Fruit fly (Drosophila melanogaster) whole organism, embryonic: Measurements from ENCODE around the gene Zir.

Experiments used
- ATbp ChIP-seq: fragments of 200-800 bp; sonication (Bioruptor generic); optimal IDR thresholded peaks from 2 replicates; lab custom pipeline; 2017; ENCODE audit warnings: missing biosample characterization, mild to moderate bottlenecking, missing genetic modification characterization, missing genetic modification reagents
- Ada2b ChIP-seq: fragments of 200-800 bp; sonication (Bioruptor generic); IDR thresholded peaks from 2 replicates; pipeline ENCODE4 v1.3.6; 2022; ENCODE audit warnings: missing biosample characterization, missing genetic modification characterization
- Atf3 ChIP-seq: fragments of 200-800 bp; sonication (Bioruptor generic); optimal IDR thresholded peaks from 3 replicates; lab custom pipeline; 2016; ENCODE audit warnings: missing biosample characterization, missing genetic modification characterization
- Awh ChIP-seq: fragments of 200-800 bp; sonication (Bioruptor generic); IDR thresholded peaks from 2 replicates; pipeline ENCODE4, ENCODE4 v1.3.6; 2022; ENCODE audit warnings: missing biosample characterization, missing genetic modification characterization
- CG11723 ChIP-seq: fragments of 200-800 bp; sonication (Bioruptor generic); optimal IDR thresholded peaks from 2 replicates; lab custom pipeline; 2017; ENCODE audit warnings: missing biosample characterization, mild to moderate bottlenecking, missing genetic modification characterization
- CG12391 ChIP-seq: fragments of 200-800 bp; sonication (Bioruptor generic); optimal IDR thresholded peaks from 3 replicates; lab custom pipeline; 2018; ENCODE audit warnings: missing biosample characterization, mild to moderate bottlenecking, missing genetic modification characterization, moderate library complexity
- CG15269 ChIP-seq: fragments of 200-800 bp; sonication (Bioruptor generic); optimal IDR thresholded peaks from 2 replicates; lab custom pipeline; 2018; ENCODE audit warnings: missing biosample characterization, mild to moderate bottlenecking, missing genetic modification characterization, moderate library complexity
- CG18476 ChIP-seq: fragments of 200-800 bp; sonication (Bioruptor generic); optimal IDR thresholded peaks from 2 replicates; lab custom pipeline; 2016; ENCODE audit warnings: missing biosample characterization, mild to moderate bottlenecking, missing genetic modification characterization
- CG18599 ChIP-seq: fragments of 200-800 bp; sonication (Bioruptor generic); optimal IDR thresholded peaks from 3 replicates; lab custom pipeline; 2017; ENCODE audit warnings: missing biosample characterization, missing genetic modification characterization, mild to moderate bottlenecking, moderate library complexity, missing genetic modification reagents
- CG2889 ChIP-seq: fragments of 200-800 bp; sonication (Bioruptor generic); IDR thresholded peaks from 3 replicates; pipeline ENCODE4 v1.3.6; 2022; ENCODE audit warnings: missing biosample characterization, missing genetic modification characterization
- CG3995 ChIP-seq: fragments of 200-800 bp; sonication (Bioruptor generic); optimal IDR thresholded peaks from 3 replicates; lab custom pipeline; 2016; ENCODE audit warnings: missing biosample characterization, missing genetic modification characterization
- CG4424 ChIP-seq: fragments of 200-800 bp; sonication (Bioruptor generic); optimal IDR thresholded peaks from 3 replicates; lab custom pipeline; 2016; ENCODE audit warnings: missing biosample characterization, missing genetic modification characterization
- CG6254 ChIP-seq: fragments of 200-800 bp; sonication (Bioruptor generic); optimal IDR thresholded peaks from 3 replicates; lab custom pipeline; 2017; ENCODE audit warnings: mild to moderate bottlenecking, missing biosample characterization, missing genetic modification reagents, missing genetic modification characterization
- CG6272 ChIP-seq: fragments of 200-800 bp; sonication (Bioruptor generic); IDR thresholded peaks from 2 replicates; pipeline ENCODE4 v1.3.6; 2022; ENCODE audit warnings: missing biosample characterization, missing genetic modification characterization
- CG6765 ChIP-seq: fragments of 200-800 bp; sonication (Bioruptor generic); optimal IDR thresholded peaks from 3 replicates; lab custom pipeline; 2017; ENCODE audit warnings: missing biosample characterization, mild to moderate bottlenecking, missing genetic modification characterization
- CG6854 ChIP-seq: fragments of 200-800 bp; sonication (Bioruptor generic); optimal IDR thresholded peaks from 3 replicates; lab custom pipeline; 2017; ENCODE audit warnings: missing biosample characterization, mild to moderate bottlenecking, missing genetic modification characterization
- CG8359 ChIP-seq: fragments of 200-800 bp; sonication (Bioruptor generic); optimal IDR thresholded peaks from 2 replicates; lab custom pipeline; 2017; ENCODE audit warnings: missing biosample characterization, mild to moderate bottlenecking, missing genetic modification characterization, borderline replicate concordance
- CG8765 ChIP-seq: fragments of 200-800 bp; sonication (Bioruptor generic); IDR thresholded peaks from 2 replicates; pipeline ENCODE4 v1.3.6; 2022; ENCODE audit warnings: missing biosample characterization, missing genetic modification characterization
- CG8944 ChIP-seq: fragments of 200-800 bp; sonication (Bioruptor generic); optimal IDR thresholded peaks from 3 replicates; lab custom pipeline; 2016; ENCODE audit warnings: missing biosample characterization, missing genetic modification characterization
- CG9609 ChIP-seq: fragments of 200-800 bp; sonication (Bioruptor generic); optimal IDR thresholded peaks from 3 replicates; lab custom pipeline; 2016; ENCODE audit warnings: missing biosample characterization, missing genetic modification characterization
- D ChIP-seq, 2 experiments: fragments of 200-800 bp in 1 of 2; fragments of >200 bp in 1 of 2; sonication (Bioruptor generic) in 1 of 2; optimal IDR thresholded peaks; 2 replicates in 1 of 2; 3 replicates in 1 of 2; lab custom pipeline; 2017; ENCODE audit warnings: mild to moderate bottlenecking in 1 of 2, missing biosample characterization in 1 of 2, missing genetic modification characterization in 1 of 2, missing genetic modification reagents in 1 of 2
- Dad ChIP-seq: fragments of 200-800 bp; sonication (Bioruptor generic); optimal IDR thresholded peaks from 3 replicates; lab custom pipeline; 2016; ENCODE audit warnings: missing biosample characterization, missing genetic modification characterization
- Deaf1 ChIP-seq: fragments of 200-800 bp; optimal IDR thresholded peaks from 3 replicates; lab custom pipeline; 2019; ENCODE audit warnings: missing biosample characterization, mild to moderate bottlenecking, missing genetic modification characterization, moderate library complexity
- Doc2 ChIP-seq: fragments of 200-800 bp; sonication (Bioruptor generic); IDR thresholded peaks from 2 replicates; pipeline ENCODE4 v1.3.6; 2022; ENCODE audit warnings: missing biosample characterization, missing genetic modification characterization
- Fer1 ChIP-seq: fragments of 200-800 bp; sonication (Bioruptor generic); optimal IDR thresholded peaks from 2 replicates; lab custom pipeline; 2017; ENCODE audit warnings: missing biosample characterization, mild to moderate bottlenecking, missing genetic modification characterization
- Gsc ChIP-seq: fragments of 200-800 bp; sonication (Bioruptor generic); IDR thresholded peaks from 2 replicates; pipeline ENCODE4 v1.3.6; 2022; ENCODE audit warnings: missing biosample characterization, missing genetic modification characterization
- Hsf ChIP-seq: fragments of 200-800 bp; sonication (Bioruptor generic); optimal IDR thresholded peaks from 3 replicates; lab custom pipeline; 2016; ENCODE audit warnings: missing biosample characterization, missing genetic modification characterization
- Lim3 ChIP-seq: fragments of 200-800 bp; sonication (Bioruptor generic); IDR thresholded peaks from 2 replicates; pipeline ENCODE4 v1.3.6; 2022; ENCODE audit warnings: missing biosample characterization, missing genetic modification characterization
- Max ChIP-seq: fragments of 200-800 bp; sonication (Bioruptor generic); optimal IDR thresholded peaks from 2 replicates; lab custom pipeline; 2016; ENCODE audit warnings: missing biosample characterization, mild to moderate bottlenecking, missing genetic modification characterization
- Meics ChIP-seq: fragments of 200-800 bp; sonication (Bioruptor generic); optimal IDR thresholded peaks from 2 replicates; lab custom pipeline; 2017; ENCODE audit warnings: missing biosample characterization, mild to moderate bottlenecking, missing genetic modification characterization
- NK7.1 ChIP-seq: fragments of 200-800 bp; sonication (Bioruptor generic); optimal IDR thresholded peaks from 3 replicates; lab custom pipeline; 2016; ENCODE audit warnings: missing biosample characterization, missing genetic modification characterization
- Tbp ChIP-seq: fragments of >200 bp; optimal IDR thresholded peaks from 2 replicates; lab custom pipeline; 2018; ENCODE audit warnings: missing biosample characterization, missing genetic modification characterization
- ems ChIP-seq: fragments of 200-800 bp; sonication (Bioruptor generic); optimal IDR thresholded peaks from 3 replicates; lab custom pipeline; 2016; ENCODE audit warnings: missing biosample characterization, missing genetic modification characterization
- fd64A ChIP-seq: fragments of 200-800 bp; sonication (Bioruptor generic); optimal IDR thresholded peaks from 3 replicates; lab custom pipeline; 2018; ENCODE audit warnings: missing biosample characterization, mild to moderate bottlenecking, missing genetic modification characterization
- fu2 ChIP-seq: fragments of 200-800 bp; sonication (Bioruptor generic); optimal IDR thresholded peaks from 2 replicates; lab custom pipeline; 2016; ENCODE audit warnings: missing biosample characterization, missing genetic modification characterization
- gcm ChIP-seq: fragments of 200-800 bp; sonication (Bioruptor generic); optimal IDR thresholded peaks from 2 replicates; lab custom pipeline; 2019; ENCODE audit warnings: missing biosample characterization, mild to moderate bottlenecking, missing genetic modification characterization, moderate library complexity
- gsb-n ChIP-seq: fragments of 200-800 bp; sonication (Bioruptor generic); optimal IDR thresholded peaks from 3 replicates; lab custom pipeline; 2018; ENCODE audit warnings: missing biosample characterization, mild to moderate bottlenecking, missing genetic modification characterization
- hkb ChIP-seq, 2 experiments: fragments of 200-800 bp in 1 of 2; fragments of >200 bp in 1 of 2; sonication (Bioruptor generic) in 1 of 2; IDR thresholded peaks in 1 of 2; optimal IDR thresholded peaks in 1 of 2; 2 replicates each; pipeline versions ENCODE4 v1.3.6 to Lab custom; 2017 to 2022; ENCODE audit warnings: missing biosample characterization in 1 of 2, missing genetic modification characterization in 1 of 2
- lab ChIP-seq: fragments of 200-800 bp; sonication (Bioruptor generic); optimal IDR thresholded peaks from 3 replicates; lab custom pipeline; 2017; ENCODE audit warnings: missing biosample characterization, missing genetic modification characterization, mild to moderate bottlenecking, moderate library complexity, missing genetic modification reagents
- nerfin-1 ChIP-seq: fragments of 200-800 bp; sonication (Bioruptor generic); optimal IDR thresholded peaks from 3 replicates; lab custom pipeline; 2019; ENCODE audit warnings: missing biosample characterization, mild to moderate bottlenecking, missing genetic modification characterization, moderate library complexity
- oc ChIP-seq: fragments of 200-800 bp; sonication (Bioruptor generic); optimal IDR thresholded peaks from 2 replicates; lab custom pipeline; 2018; ENCODE audit warnings: missing biosample characterization, mild to moderate bottlenecking, missing genetic modification characterization, moderate library complexity
- org-1 ChIP-seq: fragments of 200-800 bp; sonication (Bioruptor generic); optimal IDR thresholded peaks from 2 replicates; lab custom pipeline; 2017; ENCODE audit warnings: missing biosample characterization, missing genetic modification characterization
- pho ChIP-seq: fragments of 200-800 bp; sonication (Bioruptor generic); optimal IDR thresholded peaks from 2 replicates; lab custom pipeline; 2016; ENCODE audit warnings: missing biosample characterization, missing genetic modification characterization
- pzg ChIP-seq: fragments of 200-800 bp; sonication (Bioruptor generic); optimal IDR thresholded peaks from 3 replicates; lab custom pipeline; 2018; ENCODE audit warnings: missing biosample characterization, mild to moderate bottlenecking, missing genetic modification characterization, moderate library complexity
- sc ChIP-seq, 3 experiments: fragments of >200 bp in 2 of 3; fragments of 200-800 bp in 1 of 3; sonication (Bioruptor generic) in 1 of 3; optimal IDR thresholded peaks; 2 replicates in 2 of 3; 3 replicates in 1 of 3; lab custom pipeline; 2017; ENCODE audit warnings: mild to moderate bottlenecking in 1 of 3, missing biosample characterization in 1 of 3, missing genetic modification characterization in 1 of 3, missing genetic modification reagents in 1 of 3
- sob ChIP-seq: fragments of 200-800 bp; sonication (Bioruptor generic); IDR thresholded peaks from 2 replicates; pipeline ENCODE4 v1.3.6; 2022; ENCODE audit warnings: missing biosample characterization, missing genetic modification characterization
- tap ChIP-seq: fragments of 200-800 bp; optimal IDR thresholded peaks from 3 replicates; lab custom pipeline; 2019; ENCODE audit warnings: missing biosample characterization, mild to moderate bottlenecking, missing genetic modification characterization, moderate library complexity
- wdn ChIP-seq: fragments of 200-800 bp; sonication (Bioruptor generic); IDR thresholded peaks from 2 replicates; pipeline ENCODE4 v1.3.6; 2022; ENCODE audit warnings: missing biosample characterization, missing genetic modification characterization
- zfh2 ChIP-seq: fragments of 200-800 bp; sonication (Bioruptor generic); optimal IDR thresholded peaks from 2 replicates; lab custom pipeline; 2016; ENCODE audit warnings: missing biosample characterization, missing genetic modification characterization

Zir gene

DNA sequence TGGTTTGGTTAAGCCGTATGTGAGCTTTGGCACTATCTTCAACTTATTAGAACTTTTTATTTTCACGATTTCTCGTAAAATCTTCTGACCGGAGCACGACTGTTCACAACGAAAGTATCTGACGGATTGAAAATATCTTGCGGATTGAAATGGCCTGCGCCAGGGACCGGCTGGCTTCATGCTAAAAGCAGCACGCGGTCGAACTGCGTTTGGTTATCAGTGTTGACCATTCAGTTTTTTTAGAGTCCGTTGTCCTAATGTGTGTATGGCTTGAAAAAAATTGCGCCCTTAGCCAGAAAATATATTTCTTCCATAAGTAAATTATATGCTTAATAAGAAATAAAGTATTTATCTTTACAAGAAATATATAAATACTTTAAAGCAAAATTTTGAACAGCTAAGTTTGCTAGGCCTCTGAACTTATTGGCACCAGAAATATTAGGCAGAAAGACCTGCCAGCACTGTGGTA, 7.2 kb upstream of the Zir start, which contains the start of gene net (continued):
- TF ChIP-seq org-1 (GFP tag; lab: Kevin White, UChicago) (peak; percentile 60), Fer1 (peak; percentile 90), CG6765 (GFP tag; lab: Kevin White, UChicago) (peak; percentile 61), CG6272 (GFP tag; lab: Robert Waterston, UW) (no peak; the same call in 1 of the 2 replicates), Dad (GFP tag; lab: Kevin White, UChicago) (no peak), gsb-n (tag; lab: Kevin White, UChicago) (peak; percentile 64), fu2 (GFP tag; lab: Kevin White, UChicago) (no peak), Max (GFP tag; lab: Kevin White, UChicago) (peak; percentile 77), CG12391 (tag; lab: Kevin White, UChicago) (peak; percentile 82), gcm (peak; percentile 66), CG6254 (GFP tag; lab: Kevin White, UChicago) (peak; percentile 63), zfh2 (GFP tag; lab: Kevin White, UChicago) (no peak), ATbp (peak; percentile 39), CG18599 (GFP tag; lab: Kevin White, UChicago) (peak; percentile 89), Meics (GFP tag; lab: Kevin White, UChicago) (peak; percentile 84), hkb (optimal IDR thresholded peaks at IDR 0.05; lab: Kevin White, UChicago) (no peak), hkb (GFP tag; IDR thresholded peaks at IDR 0.05; lab: Robert Waterston, UW) (0 out of 2 replicates have a peak, but pooled peaks have one; percentile 39), Deaf1 (tag; lab: Kevin White, UChicago) (peak; percentile 60), CG8765 (GFP tag; lab: Robert Waterston, UW) (no peak), Awh (GFP tag; lab: Robert Waterston, UW) (no peak), pzg (GFP tag; lab: Kevin White, UChicago) (no peak), pho (GFP tag; lab: Kevin White, UChicago) (peak; percentile 5), CG8359 (GFP tag; lab: Kevin White, UChicago) (no peak), CG11723 (GFP tag; lab: Kevin White, UChicago) (peak; percentile 63), ems (GFP tag; lab: Kevin White, UChicago) (no peak), wdn (no peak), Doc2 (no peak), oc (tag; lab: Kevin White, UChicago) (no peak), Tbp (no peak), CG15269 (peak; percentile 78), CG6854 (GFP tag; lab: Kevin White, UChicago) (peak; percentile 64), sc (optimal IDR thresholded peaks at IDR 0.05; lab: Kevin White, UChicago) (no peak), sc (GFP tag; optimal IDR thresholded peaks at IDR 0.05; lab: Kevin White, UChicago) (peak; percentile 11), CG18476 (GFP tag; lab: Kevin White, UChicago) (peak; percentile 13), lab (GFP tag; lab: Kevin White, UChicago) (peak; percentile 86), CG3995 (GFP tag; lab: Kevin White, UChicago) (peak; percentile 27), CG9609 (GFP tag; lab: Kevin White, UChicago) (no peak), Hsf (peak; percentile 9), sob (GFP tag; lab: Robert Waterston, UW) (peak; percentile 69; the same call in 1 of the 2 replicates), NK7.1 (GFP tag; lab: Kevin White, UChicago) (no peak), CG8944 (GFP tag; lab: Kevin White, UChicago) (no peak), tap (tag; lab: Kevin White, UChicago) (peak; percentile 72), fd64A (GFP tag; lab: Kevin White, UChicago) (no peak), CG2889 (GFP tag; lab: Robert Waterston, UW) (no peak), nerfin-1 (tag; lab: Kevin White, UChicago) (peak; percentile 54), Lim3 (GFP tag; lab: Robert Waterston, UW) (no peak), D (optimal IDR thresholded peaks at IDR 0.05; lab: Kevin White, UChicago) (no peak), D (GFP tag; optimal IDR thresholded peaks at IDR 0.05; lab: Kevin White, UChicago) (peak; percentile 11), Ada2b (peak; percentile 47; the same call in 1 of the 2 replicates), Gsc (GFP tag; lab: Robert Waterston, UW) (no peak), Atf3 (no peak), CG4424 (GFP tag; lab: Kevin White, UChicago) (peak; percentile 53)
